Fruit fly (Drosophila melanogaster) whole organism, wandering third instar larva: Measurements from ENCODE around the gene Ada2a.

Experiments
- Abd-B ChIP-seq: fragments of >200 bp; optimal IDR thresholded peaks from 2 replicates; lab custom pipeline; 2017; ENCODE audit warnings: missing biosample characterization, missing genetic modification characterization
- ey ChIP-seq: fragments of 200-800 bp; sonication (Bioruptor generic); optimal IDR thresholded peaks from 2 replicates; lab custom pipeline; 2016; ENCODE audit warnings: missing biosample characterization, missing genetic modification characterization

- TF ChIP-seq Abd-B (no peak), ey (GFP tag; lab: Kevin White, UChicago) (no peak)
Measured at dm6 chr3R:18245044-18245596, 10.2 kb downstream of the Ada2a start.
